Worm (Caenorhabditis elegans): Measurements from ENCODE around the gene C26G2.2.

C26G2.2 gene

ce11 chrX:14684406-14684927, 20.3 kb downstream of the C26G2.2 start, which contains the start of gene csq-1:
Gene csq-1 (plus strand): TSS chrX:14684877.
- no peak for TF ChIP-seq ceh-22 (tag; optimal IDR thresholded peaks at IDR 0.05)
- TF ChIP-seq ceh-18 (tag; optimal IDR thresholded peaks at IDR 0.05) = peak; percentile 64
- peak; percentile 5 for TF ChIP-seq pat-9 (tag; optimal IDR thresholded peaks at IDR 0.05)
- TF ChIP-seq ceh-45 (GFP tag; IDR thresholded peaks at IDR 0.05) = no peak
- TF ChIP-seq rnt-1 (tag; optimal IDR thresholded peaks at IDR 0.05) = no peak
- no peak for TF ChIP-seq lin-11 (tag; optimal IDR thresholded peaks at IDR 0.05)

ce11 chrX:14692905-14693304, 28.8 kb downstream of the C26G2.2 start, which contains the start of gene sox-3:
Gene sox-3 (minus strand): TSS chrX:14693005.
- TF ChIP-seq ceh-48 (tag; optimal IDR thresholded peaks at IDR 0.05) (no peak), rnt-1 (tag; optimal IDR thresholded peaks at IDR 0.05) (no peak), ceh-14 (tag; optimal IDR thresholded peaks at IDR 0.05) (no peak), nfya-1 (tag; optimal IDR thresholded peaks at IDR 0.05) (no peak)

ce11 chrX:14694633-14695177, 30.6 kb downstream of the C26G2.2 start:
- TF ChIP-seq unc-42 (tag; optimal IDR thresholded peaks at IDR 0.05) (peak; percentile 96), unc-86 (tag; optimal IDR thresholded peaks at IDR 0.05) (no peak)

ce11 chrX:14695892-14696291, 31.8 kb downstream of the C26G2.2 start:
- TF ChIP-seq gmeb-2 (tag; optimal IDR thresholded peaks at IDR 0.05) (no peak), unc-42 (tag; optimal IDR thresholded peaks at IDR 0.05) (peak; percentile 68), hlh-30 (tag; optimal IDR thresholded peaks at IDR 0.05; ENCODE audit: insufficient read depth) (no peak), ref-2 (tag; optimal IDR thresholded peaks at IDR 0.05) (no peak), nfya-1 (tag; optimal IDR thresholded peaks at IDR 0.05) (no peak), hlh-13 (GFP tag; optimal IDR thresholded peaks at IDR 0.05) (no peak), dmd-4 (tag; optimal IDR thresholded peaks at IDR 0.05; ENCODE audit: borderline replicate concordance) (no peak), K02D7.2 (tag; optimal IDR thresholded peaks at IDR 0.05) (no peak), ceh-48 (tag; optimal IDR thresholded peaks at IDR 0.05) (no peak)

- TF ChIP-seq fax-1 (tag; optimal IDR thresholded peaks at IDR 0.05) (no peak), ceh-30 (tag; optimal IDR thresholded peaks at IDR 0.05) (no peak), ets-4 (tag; optimal IDR thresholded peaks at IDR 0.05) (no peak), ceh-31 (tag; optimal IDR thresholded peaks at IDR 0.05) (no peak), ama-1 (optimal IDR thresholded peaks at IDR 0.05) (no peak), rnt-1 (tag; optimal IDR thresholded peaks at IDR 0.05) (no peak), ceh-14 (tag; optimal IDR thresholded peaks at IDR 0.05) (no peak), ceh-2 (tag; optimal IDR thresholded peaks at IDR 0.05) (no peak), nfya-1 (tag; optimal IDR thresholded peaks at IDR 0.05) (no peak), sox-2 (GFP tag; IDR thresholded peaks at IDR 0.05) (no peak), eyg-1 (tag; optimal IDR thresholded peaks at IDR 0.05) (no peak)
These were observed 35.7 kb downstream of the C26G2.2 start, which contains the start of gene hch-1 for ce11 chrX:14699866-14700265. Gene hch-1 (minus strand): TSS chrX:14699977.

- TF ChIP-seq pros-1 (tag; optimal IDR thresholded peaks at IDR 0.05) (no peak), ceh-19 (GFP tag; optimal IDR thresholded peaks at IDR 0.05) (no peak), ets-4 (tag; optimal IDR thresholded peaks at IDR 0.05) (peak; percentile 9), pax-1 (tag; optimal IDR thresholded peaks at IDR 0.05) (peak; percentile 11), sdc-2 (tag; optimal IDR thresholded peaks at IDR 0.05) (no peak), K09A11.1 (tag; optimal IDR thresholded peaks at IDR 0.05; ENCODE audit: insufficient read depth) (no peak)
These were observed 37.4 kb downstream of the C26G2.2 start, which contains the start of gene F40E10.5 for ce11 chrX:14701490-14701889. Gene F40E10.5 (plus strand): TSS chrX:14701790.
